Worm (Caenorhabditis elegans) whole organism, L4 larva: ENCODE data around the gene C02F12.8.
A peak's percentile ranks its signal among the peaks of the same experiment; 100 is the strongest.

Source experiments
- T20F7.1 ChIP-seq: fragments of 200-800 bp; sonication (Bioruptor generic); optimal IDR thresholded peaks from 2 replicates; lab custom pipeline; 2018; ENCODE audit warnings: mild to moderate bottlenecking, missing genetic modification characterization, missing compliant biosample characterization
- Y48G9A.11 ChIP-seq: fragments of 200-800 bp; sonication (Bioruptor generic); IDR thresholded peaks from 2 replicates; pipeline ENCODE4 v1.3.6; 2022; ENCODE audit warnings: missing genetic modification reagents, missing genetic modification characterization, missing compliant biosample characterization
- ZK337.2 ChIP-seq: fragments of 200-800 bp; sonication (Bioruptor generic); IDR thresholded peaks from 2 replicates; pipeline ENCODE4 v1.3.6; 2022; ENCODE audit warnings: missing genetic modification reagents, missing genetic modification characterization, missing compliant biosample characterization
- aha-1 ChIP-seq: fragments of 150-350 bp; peaks from one replicate; lab custom pipeline; 2014; ENCODE audit warnings: missing biosample characterization, missing genetic modification characterization
- arid-1 ChIP-seq: fragments of 200-800 bp; sonication (Bioruptor generic); conservative IDR thresholded peaks from 2 replicates; pipeline ENCODE4 v1.3.6; 2022; ENCODE audit warnings: missing genetic modification reagents, missing genetic modification characterization, missing compliant biosample characterization
- ceh-32 ChIP-seq: sonication (generic microtip); optimal IDR thresholded peaks from 2 replicates; lab custom pipeline; 2016; ENCODE audit warnings: mild to moderate bottlenecking, missing genetic modification characterization, missing compliant biosample characterization; ENCODE audit not compliant: poor library complexity
- cey-2 ChIP-seq: sonication (generic microtip); optimal IDR thresholded peaks from 3 replicates; lab custom pipeline; 2017; ENCODE audit warnings: missing genetic modification characterization, mild to moderate bottlenecking, missing compliant biosample characterization, antibody characterized with exemption, borderline replicate concordance; ENCODE audit not compliant: insufficient read depth
- daf-16 ChIP-seq, 3 experiments: sonication (generic microtip); optimal IDR thresholded peaks; 2 replicates each; lab custom pipeline; 2016 to 2017; ENCODE audit warnings: missing genetic modification characterization in 3 of 3, missing genetic modification reagents in 3 of 3, mild to moderate bottlenecking in 2 of 3, missing compliant biosample characterization in 2 of 3, missing biosample characterization in 1 of 3, moderate library complexity in 1 of 3
- daf-19 ChIP-seq: fragments of 200-800 bp; sonication (Bioruptor generic); conservative IDR thresholded peaks from 2 replicates; pipeline ENCODE4 v1.3.6; 2022; ENCODE audit warnings: missing genetic modification characterization, missing compliant biosample characterization
- daf-8 ChIP-seq: fragments of 200-800 bp; sonication (Bioruptor generic); IDR thresholded peaks from 2 replicates; pipeline ENCODE4 v1.3.6; 2022; ENCODE audit warnings: missing genetic modification characterization, missing compliant biosample characterization
- dmd-8 ChIP-seq: fragments of 200-800 bp; sonication (Bioruptor generic); IDR thresholded peaks from 2 replicates; pipeline ENCODE4 v1.3.6; 2022; ENCODE audit warnings: missing genetic modification characterization, missing compliant biosample characterization
- egl-43 ChIP-seq: fragments of 200-800 bp; sonication (Bioruptor generic); IDR thresholded peaks from 2 replicates; pipeline ENCODE4 v1.3.6; 2022; ENCODE audit warnings: missing genetic modification reagents, missing genetic modification characterization, missing compliant biosample characterization
- fkh-10 ChIP-seq: fragments of 150-350 bp; optimal IDR thresholded peaks from 2 replicates; lab custom pipeline; 2014; ENCODE audit warnings: missing biosample characterization, missing genetic modification reagents, missing genetic modification characterization
- hlh-11 ChIP-seq: fragments of 200-800 bp; sonication (Bioruptor generic); optimal IDR thresholded peaks from 2 replicates; lab custom pipeline; 2018; ENCODE audit warnings: mild to moderate bottlenecking, missing genetic modification characterization, missing compliant biosample characterization
- jun-1 ChIP-seq: fragments of 150-350 bp; optimal IDR thresholded peaks from 2 replicates; lab custom pipeline; 2014; ENCODE audit warnings: missing biosample characterization, missing genetic modification reagents, missing genetic modification characterization
- lim-7 ChIP-seq: fragments of 200-800 bp; sonication (Bioruptor generic); IDR thresholded peaks from 2 replicates; pipeline ENCODE4 v1.3.6; 2022; ENCODE audit warnings: missing genetic modification characterization, missing compliant biosample characterization
- lin-1 ChIP-seq: fragments of 200-800 bp; sonication (Bioruptor generic); IDR thresholded peaks from 2 replicates; pipeline ENCODE4 v1.3.6; 2022; ENCODE audit warnings: missing genetic modification reagents, missing genetic modification characterization, missing compliant biosample characterization
- lin-15B ChIP-seq: fragments of 150-350 bp; sonication (generic microtip); optimal IDR thresholded peaks from 3 replicates; lab custom pipeline; 2014; ENCODE audit warnings: missing biosample characterization, missing genetic modification characterization
- lir-3 ChIP-seq: sonication (generic microtip); optimal IDR thresholded peaks from 2 replicates; lab custom pipeline; 2016; ENCODE audit warnings: mild to moderate bottlenecking, missing genetic modification characterization, missing compliant biosample characterization
- lsy-2 ChIP-seq, 2 experiments: fragments of 150-350 bp in 1 of 2; sonication (generic microtip) in 1 of 2; optimal IDR thresholded peaks; 2 replicates each; lab custom pipeline; 2014 to 2017; ENCODE audit warnings: missing biosample characterization in 2 of 2, missing genetic modification characterization in 2 of 2
- mes-2 ChIP-seq: sonication (generic microtip); optimal IDR thresholded peaks from 2 replicates; lab custom pipeline; 2016; ENCODE audit warnings: missing genotype, mild to moderate bottlenecking, missing genetic modification characterization, missing compliant biosample characterization; ENCODE audit not compliant: poor library complexity, severe bottlenecking
- mxl-3 ChIP-seq: fragments of 200-800 bp; sonication (Bioruptor generic); optimal IDR thresholded peaks from 2 replicates; lab custom pipeline; 2018; ENCODE audit warnings: mild to moderate bottlenecking, missing genetic modification characterization, missing compliant biosample characterization
- nhr-10 ChIP-seq: fragments of 150-350 bp; optimal IDR thresholded peaks from 2 replicates; lab custom pipeline; 2014; ENCODE audit warnings: missing biosample characterization, missing genetic modification characterization
- nhr-102 ChIP-seq: sonication (generic microtip); optimal IDR thresholded peaks from 2 replicates; lab custom pipeline; 2016; ENCODE audit warnings: mild to moderate bottlenecking, missing genetic modification characterization, moderate library complexity, missing compliant biosample characterization
- nhr-11 ChIP-seq: fragments of 150-350 bp; optimal IDR thresholded peaks from 2 replicates; lab custom pipeline; 2014; ENCODE audit warnings: missing biosample characterization, missing genetic modification characterization
- nhr-111 ChIP-seq: fragments of 200-800 bp; sonication (Bioruptor generic); optimal IDR thresholded peaks from 2 replicates; lab custom pipeline; 2018; ENCODE audit warnings: mild to moderate bottlenecking, missing genetic modification characterization, missing compliant biosample characterization
- nhr-77 ChIP-seq: fragments of 150-350 bp; optimal IDR thresholded peaks from 2 replicates; lab custom pipeline; 2014; ENCODE audit warnings: missing biosample characterization, missing genetic modification characterization
- pqm-1 ChIP-seq: sonication (generic microtip); optimal IDR thresholded peaks from 2 replicates; lab custom pipeline; 2017; ENCODE audit warnings: missing biosample characterization, missing genetic modification characterization
- rbr-2 ChIP-seq: sonication (generic microtip); optimal IDR thresholded peaks from 2 replicates; lab custom pipeline; 2016; ENCODE audit warnings: missing genotype, missing genetic modification characterization, missing compliant biosample characterization
- saeg-2 ChIP-seq: fragments of 200-800 bp; sonication (Bioruptor generic); IDR thresholded peaks from 2 replicates; pipeline ENCODE4 v1.3.6; 2022; ENCODE audit warnings: missing genetic modification reagents, missing genetic modification characterization, missing compliant biosample characterization
- snpc-1.2 ChIP-seq: fragments of 200-800 bp; sonication (Bioruptor generic); IDR thresholded peaks from 2 replicates; pipeline ENCODE4 v1.3.6; 2022; ENCODE audit warnings: missing genetic modification reagents, missing genetic modification characterization, missing compliant biosample characterization
- spr-1 ChIP-seq: sonication (generic microtip); optimal IDR thresholded peaks from 2 replicates; lab custom pipeline; 2016; ENCODE audit warnings: mild to moderate bottlenecking, missing genetic modification characterization, missing compliant biosample characterization
- unc-62 ChIP-seq, 3 experiments: fragments of 150-350 bp in 1 of 3; sonication (generic microtip); optimal IDR thresholded peaks in 2 of 3; peaks in 1 of 3; 1 replicate in 1 of 3; 2 replicates in 2 of 3; lab custom pipeline; 2014 to 2017; ENCODE audit warnings: missing biosample characterization in 3 of 3, missing genetic modification characterization in 3 of 3, missing genetic modification reagents in 3 of 3, missing genotype in 1 of 3
- zfp-3 ChIP-seq: fragments of 200-800 bp; sonication (Bioruptor generic); conservative IDR thresholded peaks from 2 replicates; pipeline ENCODE4 v1.3.6; 2022; ENCODE audit warnings: missing genetic modification reagents, missing genetic modification characterization, missing compliant biosample characterization
- zip-2 ChIP-seq: fragments of 150-350 bp; optimal IDR thresholded peaks from 2 replicates; lab custom pipeline; 2014; ENCODE audit warnings: missing biosample characterization, missing genetic modification characterization
- ztf-11 ChIP-seq: fragments of 150-350 bp; optimal IDR thresholded peaks from 2 replicates; lab custom pipeline; 2014; ENCODE audit warnings: missing biosample characterization, missing genetic modification characterization

Gene C02F12.8

DNA sequence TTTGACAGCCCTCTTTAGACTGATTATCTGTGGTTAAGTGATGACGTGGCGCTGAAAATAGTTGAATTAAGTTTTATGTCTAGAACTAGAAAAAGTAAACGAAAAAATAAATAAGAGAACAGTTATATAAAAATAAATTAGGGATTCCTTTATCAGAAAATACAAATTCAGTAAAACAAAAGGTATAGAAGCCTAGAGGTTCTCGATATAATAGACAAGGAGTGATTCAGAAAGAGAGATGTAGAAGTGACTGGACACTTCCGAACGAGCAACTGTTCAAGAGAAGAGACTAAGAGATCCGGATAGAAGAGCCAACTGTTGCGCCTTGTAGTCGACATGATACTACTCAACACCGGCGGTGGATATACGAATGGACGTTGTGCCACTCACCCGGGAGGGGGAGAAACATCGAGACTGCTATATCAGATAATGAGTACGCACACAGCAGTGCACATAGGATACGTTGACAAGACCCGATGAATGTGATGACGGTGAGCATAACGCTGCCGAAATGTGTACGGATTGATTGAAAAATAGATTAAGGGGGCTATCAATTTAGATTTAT, 3.8 kb downstream of the C02F12.8 start, which contains the start of gene tag-278 (continued):
- TF ChIP-seq rbr-2 (no peak), lsy-2 (tag; optimal IDR thresholded peaks at IDR 0.05; lab: Kevin White, UChicago) (no peak), snpc-1.2 (GFP tag; lab: Robert Waterston, UW) (no peak), hlh-11 (tag; lab: Kevin White, UChicago) (peak; percentile 6), saeg-2 (GFP tag; lab: Robert Waterston, UW) (no peak), lin-1 (GFP tag; lab: Robert Waterston, UW) (no peak), dmd-8 (GFP tag; lab: Robert Waterston, UW) (0 out of 2 replicates have a peak, but pooled peaks have one; percentile 15), daf-8 (GFP tag; lab: Robert Waterston, UW) (no peak), nhr-11 (tag; lab: Kevin White, UChicago) (peak; percentile 43), spr-1 (no peak), zip-2 (no peak), T20F7.1 (GFP tag; lab: Kevin White, UChicago) (no peak), daf-16 (GFP tag; optimal IDR thresholded peaks at IDR 0.05; lab: Kevin White, UChicago) (peak in 1 of 2 experiments; percentile 59), daf-16 (tag; optimal IDR thresholded peaks at IDR 0.05; lab: Kevin White, UChicago) (no peak), nhr-10 (tag; lab: Kevin White, UChicago) (no peak), nhr-77 (no peak), egl-43 (no peak), lir-3 (tag; lab: Kevin White, UChicago) (no peak), ceh-32 (tag; lab: Kevin White, UChicago) (no peak), ZK337.2 (GFP tag; lab: Robert Waterston, UW) (no peak), zfp-3 (GFP tag; lab: Robert Waterston, UW) (no peak), mxl-3 (GFP tag; lab: Kevin White, UChicago) (no peak)

DNA sequence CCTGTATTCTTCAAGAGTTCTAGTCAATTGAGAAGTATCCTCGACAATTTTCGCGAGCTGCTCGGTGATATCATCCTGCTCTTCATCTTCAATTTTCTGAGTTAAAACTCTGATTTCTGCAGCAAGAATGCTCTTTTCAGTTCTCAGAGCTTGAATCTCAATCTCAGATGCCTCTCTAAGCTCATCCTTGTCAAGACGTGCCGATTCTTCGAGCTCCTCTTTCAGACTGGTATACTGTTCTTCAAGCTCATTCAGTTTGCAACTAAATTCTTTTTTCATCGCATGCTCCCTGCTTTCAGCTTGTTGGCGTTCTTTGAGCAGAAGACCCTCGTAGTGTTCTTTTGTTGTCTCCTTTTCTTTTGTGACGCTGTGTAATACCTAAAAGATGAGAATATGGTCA, 6.6 kb downstream of the C02F12.8 start:
- TF ChIP-seq Y48G9A.11, result no peak
- peak in 1 of 2 experiments; percentile 56 for TF ChIP-seq unc-62 (GFP tag; optimal IDR thresholded peaks at IDR 0.05 in 1 of 2; lab: Kevin White, UChicago)
- TF ChIP-seq unc-62 (tag; optimal IDR thresholded peaks at IDR 0.05; lab: Kevin White, UChicago), result no peak
- TF ChIP-seq daf-19, result no peak
- no peak for TF ChIP-seq daf-8 (GFP tag; lab: Robert Waterston, UW)
- no peak for TF ChIP-seq nhr-102

DNA sequence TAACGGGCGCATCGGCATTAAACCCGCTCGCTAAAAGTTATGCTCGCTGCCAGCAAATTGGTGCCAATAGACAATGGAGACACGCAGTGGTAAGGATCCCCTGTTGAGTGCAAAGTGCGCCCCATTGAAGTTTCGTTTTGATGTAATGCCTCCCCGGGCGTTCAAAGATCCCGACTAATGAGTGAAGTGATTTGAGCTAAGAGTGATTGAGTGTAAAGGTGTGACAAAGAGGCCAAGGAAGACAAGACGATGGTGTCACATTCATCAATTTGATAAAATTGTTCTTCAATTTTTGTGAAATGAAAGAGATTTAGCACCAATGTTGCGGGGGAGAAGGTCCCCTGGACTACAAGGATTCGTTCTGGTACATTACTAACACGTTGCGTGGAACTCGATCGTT, 10.0 kb downstream of the C02F12.8 start:
- TF ChIP-seq nhr-111 (GFP tag; lab: Kevin White, UChicago) (no peak), jun-1 (tag; lab: Kevin White, UChicago) (no peak), arid-1 (GFP tag; lab: Robert Waterston, UW) (no peak), ztf-11 (tag; lab: Kevin White, UChicago) (no peak), lim-7 (no peak), lin-1 (GFP tag; lab: Robert Waterston, UW) (no peak), mxl-3 (GFP tag; lab: Kevin White, UChicago) (no peak), spr-1 (no peak), lin-15B (no peak), fkh-10 (GFP tag; lab: Kevin White, UChicago) (no peak), cey-2 (tag; lab: Kevin White, UChicago) (no peak)
- TF ChIP-seq, all 104 proteins: peak for 0

DNA sequence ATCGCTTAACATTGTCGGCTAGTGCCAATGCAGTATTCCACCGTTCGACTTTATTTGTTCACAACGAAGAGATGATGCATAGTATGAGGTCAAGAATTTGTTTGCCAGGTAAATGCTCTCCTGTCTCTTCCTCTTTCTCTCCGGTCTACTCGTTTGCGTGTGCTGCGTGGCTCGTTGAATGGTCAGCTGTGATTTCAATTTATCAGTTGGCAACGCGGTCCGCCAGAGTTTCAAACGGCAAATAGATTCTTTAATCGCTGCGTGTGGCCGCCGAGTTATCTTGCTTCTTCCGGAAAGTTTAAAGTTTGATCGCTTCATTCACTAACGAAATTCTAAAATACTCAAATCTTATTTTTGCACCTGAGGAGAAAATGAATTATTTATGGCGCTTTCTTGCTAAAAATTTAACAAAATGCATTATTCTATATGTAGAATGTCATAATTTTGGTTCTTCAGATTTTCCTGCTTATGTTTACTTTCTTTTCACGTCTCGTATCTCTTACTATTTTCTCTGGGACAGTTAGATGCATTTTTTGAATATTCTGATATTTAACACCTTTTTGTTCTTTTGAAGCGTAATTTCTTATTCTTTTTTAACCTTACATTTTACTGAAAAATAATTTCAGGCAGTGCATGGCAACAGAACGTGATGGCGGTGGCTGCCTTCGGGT, 12.4 kb downstream of the C02F12.8 start, which contains the start of gene tsp-17:
Gene tsp-17 (plus strand): TSS at position 621 of the 671 bp plus-strand sequence.
- TF ChIP-seq pqm-1 (tag; lab: Kevin White, UChicago) (no peak), aha-1 (tag; lab: Kevin White, UChicago) (peak; percentile 91), mes-2 (tag; lab: Kevin White, UChicago) (peak; percentile 15)
